Worm (Caenorhabditis elegans): ENCODE data around the gene srw-26.
"Not testable (repeated sequence)": the region's sequence is repeated elsewhere in the genome, so short reads cannot be mapped to it uniquely, and the experiment has no call there.

srw-26 gene

ce11 chrV:15929882-15930281 lies 2.4 kb downstream of the srw-26 start, which contains the start of gene srbc-77:
srbc-77 (plus strand) TSS chrV:15930182.
- TF ChIP-seq unc-62 (GFP tag; optimal IDR thresholded peaks at IDR 0.05); nhr-237 (tag; optimal IDR thresholded peaks at IDR 0.05); unc-39 (tag; optimal IDR thresholded peaks at IDR 0.05): not testable (repeated sequence)

- TF ChIP-seq lin-13 (tag; optimal IDR thresholded peaks at IDR 0.05), result no peak
- TF ChIP-seq mab-5 (tag; optimal IDR thresholded peaks at IDR 0.05), result no peak
- no peak for TF ChIP-seq nhr-12 (tag; optimal IDR thresholded peaks at IDR 0.05)
- TF ChIP-seq tbx-8 (GFP tag; optimal IDR thresholded peaks at IDR 0.05), result no peak
- no peak for TF ChIP-seq flh-1 (GFP tag; optimal IDR thresholded peaks at IDR 0.05)
- no peak for TF ChIP-seq hlh-1 (tag; optimal IDR thresholded peaks at IDR 0.05)
- no peak for TF ChIP-seq lin-32 (GFP tag; optimal IDR thresholded peaks at IDR 0.05)
- no peak for TF ChIP-seq ceh-83 (GFP tag; optimal IDR thresholded peaks at IDR 0.05)
- no peak for TF ChIP-seq bed-3 (GFP tag; optimal IDR thresholded peaks at IDR 0.05)
- TF ChIP-seq zip-8 (tag; optimal IDR thresholded peaks at IDR 0.05), result no peak
- no peak for TF ChIP-seq elt-3 (tag; optimal IDR thresholded peaks at IDR 0.05)
- no peak for TF ChIP-seq mep-1 (tag; optimal IDR thresholded peaks at IDR 0.05)
- no peak for TF ChIP-seq mls-2 (tag; optimal IDR thresholded peaks at IDR 0.05)
- no peak for TF ChIP-seq snpc-4 (tag; optimal IDR thresholded peaks at IDR 0.05)
- no peak for TF ChIP-seq ces-1 (GFP tag; optimal IDR thresholded peaks at IDR 0.05)
- no peak for TF ChIP-seq ceh-39 (tag; optimal IDR thresholded peaks at IDR 0.05)
- TF ChIP-seq sem-2 (GFP tag; optimal IDR thresholded peaks at IDR 0.05), result no peak
These were observed 4.0 kb downstream of the srw-26 start, which contains the start of gene pzf-1 for ce11 chrV:15928325-15928724. pzf-1 (minus strand) TSS chrV:15928425.

- TF ChIP-seq M03D4.4 (tag; optimal IDR thresholded peaks at IDR 0.05) (no peak), unc-62 (GFP tag; optimal IDR thresholded peaks at IDR 0.05) (no peak), nhr-76 (tag; optimal IDR thresholded peaks at IDR 0.05) (no peak), pha-4 (tag; optimal IDR thresholded peaks at IDR 0.05) (no peak), hlh-1 (tag; optimal IDR thresholded peaks at IDR 0.05) (no peak), mab-5 (tag; optimal IDR thresholded peaks at IDR 0.05) (no peak), sptf-1 (tag; optimal IDR thresholded peaks at IDR 0.05) (no peak), mep-1 (tag; optimal IDR thresholded peaks at IDR 0.05) (no peak)
These were observed 8.0 kb downstream of the srw-26 start, which contains the start of gene nhr-108 for ce11 chrV:15924307-15924706. nhr-108 (minus strand) TSS chrV:15924472.

ce11 chrV:15922979-15923378 lies 9.3 kb downstream of the srw-26 start, which contains the start of gene F35E8.13:
F35E8.13 (plus strand) TSS chrV:15923279.
- TF ChIP-seq nhr-76 (tag; optimal IDR thresholded peaks at IDR 0.05) (no peak), pha-4 (tag; optimal IDR thresholded peaks at IDR 0.05) (no peak), lin-13 (tag; optimal IDR thresholded peaks at IDR 0.05) (no peak), unc-120 (tag; optimal IDR thresholded peaks at IDR 0.05; ENCODE audit: poor library complexity, severe bottlenecking) (no peak), ceh-43 (GFP tag; optimal IDR thresholded peaks at IDR 0.05) (no peak), mls-2 (tag; optimal IDR thresholded peaks at IDR 0.05) (no peak), ham-2 (GFP tag; optimal IDR thresholded peaks at IDR 0.05) (no peak), cnd-1 (tag; optimal IDR thresholded peaks at IDR 0.05) (no peak), nhr-28 (tag; optimal IDR thresholded peaks at IDR 0.05) (no peak), mep-1 (tag; optimal IDR thresholded peaks at IDR 0.05) (no peak), lin-32 (GFP tag; optimal IDR thresholded peaks at IDR 0.05) (no peak)

ce11 chrV:15921102-15921501 lies 11.2 kb downstream of the srw-26 start, which contains the start of gene cdr-1:
cdr-1 (plus strand) TSS chrV:15921309.
- TF ChIP-seq unc-120 (tag; optimal IDR thresholded peaks at IDR 0.05; ENCODE audit: poor library complexity, severe bottlenecking) (no peak), lin-32 (GFP tag; optimal IDR thresholded peaks at IDR 0.05) (no peak), nhr-2 (tag; optimal IDR thresholded peaks at IDR 0.05) (no peak), hlh-1 (tag; optimal IDR thresholded peaks at IDR 0.05) (no peak), drap-1 (GFP tag; optimal IDR thresholded peaks at IDR 0.05) (no peak), bed-3 (GFP tag; optimal IDR thresholded peaks at IDR 0.05) (no peak), zip-8 (tag; optimal IDR thresholded peaks at IDR 0.05) (no peak), nhr-237 (tag; optimal IDR thresholded peaks at IDR 0.05) (no peak)

ce11 chrV:15920273-15920672 lies 12.0 kb downstream of the srw-26 start, which contains the start of gene F35E8.10:
F35E8.10 (minus strand) TSS chrV:15920373.
- TF ChIP-seq ham-2 (GFP tag; optimal IDR thresholded peaks at IDR 0.05) (no peak), sem-2 (GFP tag; optimal IDR thresholded peaks at IDR 0.05) (no peak), nhr-2 (tag; optimal IDR thresholded peaks at IDR 0.05) (no peak), zip-8 (tag; optimal IDR thresholded peaks at IDR 0.05) (no peak), lsy-2 (tag; optimal IDR thresholded peaks at IDR 0.05) (no peak), nhr-237 (tag; optimal IDR thresholded peaks at IDR 0.05) (no peak), pha-4 (tag; optimal IDR thresholded peaks at IDR 0.05) (no peak), snpc-4 (tag; optimal IDR thresholded peaks at IDR 0.05) (no peak), nhr-12 (tag; optimal IDR thresholded peaks at IDR 0.05) (no peak), unc-120 (tag; optimal IDR thresholded peaks at IDR 0.05; ENCODE audit: poor library complexity, severe bottlenecking) (no peak)
